Worm (Caenorhabditis elegans) whole organism, midembryonic: ENCODE data around the gene F20A1.6.

ENCODE experiments used
- flt-1 ChIP-seq: fragments of 200-800 bp; sonication (Bioruptor generic); IDR thresholded peaks from 2 replicates; pipeline ENCODE4 v1.3.6; 2022; ENCODE audit warnings: missing genetic modification characterization, missing compliant biosample characterization
- ref-1 ChIP-seq: fragments of 200-800 bp; sonication (Bioruptor generic); conservative IDR thresholded peaks from 2 replicates; pipeline ENCODE4 v1.3.6; 2022; ENCODE audit warnings: missing genetic modification reagents, missing genetic modification characterization, missing compliant biosample characterization
- ztf-23 ChIP-seq: fragments of 200-800 bp; sonication (Bioruptor generic); IDR thresholded peaks from 2 replicates; pipeline ENCODE4 v1.3.6; 2022; ENCODE audit warnings: missing genetic modification reagents, missing genetic modification characterization, missing compliant biosample characterization

- no peak for TF ChIP-seq flt-1 (GFP tag; lab: Robert Waterston, UW)
- TF ChIP-seq ztf-23 (GFP tag; lab: Robert Waterston, UW) = no peak
- no peak for TF ChIP-seq ref-1
These were observed 19.1 kb upstream of the F20A1.6 start, which contains the start of gene F20A1.2 for ce11 chrV:7046005-7046404.
